Worm (Caenorhabditis elegans) whole organism, young adult: ENCODE results near the gene srlf-20.

ENCODE experiments used
- D2030.7 ChIP-seq: fragments of 200-800 bp; sonication (Bioruptor generic); IDR thresholded peaks from 2 replicates; pipeline ENCODE4 v1.3.6; 2022; ENCODE audit warnings: missing genetic modification reagents, missing genetic modification characterization, missing compliant biosample characterization
- T26A5.8 ChIP-seq: sonication (generic microtip); optimal IDR thresholded peaks from 2 replicates; lab custom pipeline; 2016; ENCODE audit warnings: missing genetic modification characterization, missing compliant biosample characterization
- Y95B8A.8 ChIP-seq: fragments of 200-800 bp; sonication (Bioruptor generic); IDR thresholded peaks from 2 replicates; pipeline ENCODE4 v1.3.6; 2022; ENCODE audit warnings: missing genetic modification reagents, missing genetic modification characterization, missing compliant biosample characterization
- ama-1 ChIP-seq, 3 experiments: fragments of 150-350 bp in 1 of 3; sonication (generic microtip) in 2 of 3; optimal IDR thresholded peaks; 2 replicates each; lab custom pipeline; 2014 to 2018; ENCODE audit warnings: missing biosample characterization in 2 of 3, missing genetic modification characterization in 2 of 3, missing genetic modification reagents in 2 of 3
- xnd-1 ChIP-seq: sonication (generic microtip); optimal IDR thresholded peaks from 2 replicates; lab custom pipeline; 2016; ENCODE audit warnings: missing genotype, missing genetic modification reagents, missing genetic modification characterization, missing compliant biosample characterization

- TF ChIP-seq xnd-1 (tag; lab: Kevin White, UChicago) (no peak), D2030.7 (GFP tag; lab: Robert Waterston, UW) (no peak), T26A5.8 (tag; lab: Kevin White, UChicago) (no peak), Y95B8A.8 (GFP tag; lab: Robert Waterston, UW) (no peak), ama-1 (optimal IDR thresholded peaks at IDR 0.05; lab: Kevin White, UChicago) (no peak), ama-1 (GFP tag; optimal IDR thresholded peaks at IDR 0.05; lab: Kevin White, UChicago) (no peak)
Observed at ce11 chrV:847521-847920, 46.2 kb upstream of the srlf-20 start, which contains the start of gene srbc-13.
